Worm (Caenorhabditis elegans): Measurements from ENCODE around the gene F34H10.3.

F34H10.3 gene

DNA sequence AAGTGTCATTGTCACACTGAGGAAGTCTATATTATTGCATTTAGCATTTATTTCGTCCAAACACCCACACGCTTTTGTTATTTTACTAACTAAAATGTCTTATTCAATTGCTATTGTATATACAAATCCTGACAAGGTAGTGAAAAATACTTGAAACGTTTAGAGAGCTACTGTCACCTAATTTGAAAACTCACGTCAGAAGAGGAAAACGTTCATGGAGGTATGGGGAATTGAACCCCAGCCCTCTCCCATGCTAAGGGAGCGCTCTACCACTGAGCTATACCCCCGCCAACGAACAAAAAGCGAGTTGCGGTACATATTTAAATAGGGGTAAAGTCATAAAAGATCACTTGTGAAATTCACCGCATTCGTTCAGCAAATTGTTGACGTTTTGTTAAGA is 12.2 kb downstream of the F34H10.3 start (continued):
- TF ChIP-seq F52B5.7 (tag; optimal IDR thresholded peaks at IDR 0.05) (no peak), sea-2 (GFP tag; IDR thresholded peaks at IDR 0.05) (no peak), akir-1 (GFP tag; optimal IDR thresholded peaks at IDR 0.05) (peak; percentile 17), zfh-2 (GFP tag; conservative IDR thresholded peaks at IDR 0.05) (no peak), repo-1 (tag; optimal IDR thresholded peaks at IDR 0.05) (peak; percentile 40), chd-7 (tag; optimal IDR thresholded peaks at IDR 0.05) (no peak), hlh-26 (GFP tag; conservative IDR thresholded peaks at IDR 0.05) (0 out of 2 replicates have a peak, but pooled peaks have one; percentile 41), bed-1 (GFP tag; IDR thresholded peaks at IDR 0.05) (no peak), cebp-2 (GFP tag; IDR thresholded peaks at IDR 0.05) (0 out of 2 replicates have a peak, but pooled peaks have one; percentile 56), C06A6.2 (GFP tag; conservative IDR thresholded peaks at IDR 0.05) (no peak), lin-54 (GFP tag; optimal IDR thresholded peaks at IDR 0.05) (no peak)

DNA sequence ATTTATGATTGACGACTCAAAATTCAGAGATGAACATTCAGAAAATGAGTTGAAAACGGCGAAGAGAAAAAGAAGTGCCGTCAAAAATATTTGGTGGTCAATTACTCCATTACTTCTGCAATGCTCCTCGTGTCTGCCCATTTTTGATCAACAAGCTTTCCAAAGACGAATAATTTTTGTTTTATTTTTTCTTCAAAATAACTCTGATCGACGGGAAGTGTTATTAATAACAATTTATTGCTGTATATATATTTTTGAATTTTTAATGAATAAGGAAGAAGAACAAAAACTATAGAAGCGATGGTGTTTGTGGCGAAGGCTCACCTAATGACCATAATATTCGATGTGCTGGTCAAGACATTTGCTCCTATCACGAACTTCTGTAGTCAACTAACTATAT is 14.7 kb downstream of the F34H10.3 start, which contains the start of gene C11E4.8:
Gene C11E4.8, plus strand, starts transcription at position 301 of the 400 bp plus-strand sequence.
- no peak for TF ChIP-seq snpc-4 (GFP tag; optimal IDR thresholded peaks at IDR 0.05)
- TF ChIP-seq snpc-4 (tag; optimal IDR thresholded peaks at IDR 0.05), result no peak
- TF ChIP-seq ceh-58 (GFP tag; IDR thresholded peaks at IDR 0.05), result no peak
- TF ChIP-seq rcor-1 (GFP tag; IDR thresholded peaks at IDR 0.05), result no peak
- no peak for TF ChIP-seq ztf-22 (GFP tag; optimal IDR thresholded peaks at IDR 0.05)
- no peak for TF ChIP-seq nfyb-1 (GFP tag; IDR thresholded peaks at IDR 0.05)

DNA sequence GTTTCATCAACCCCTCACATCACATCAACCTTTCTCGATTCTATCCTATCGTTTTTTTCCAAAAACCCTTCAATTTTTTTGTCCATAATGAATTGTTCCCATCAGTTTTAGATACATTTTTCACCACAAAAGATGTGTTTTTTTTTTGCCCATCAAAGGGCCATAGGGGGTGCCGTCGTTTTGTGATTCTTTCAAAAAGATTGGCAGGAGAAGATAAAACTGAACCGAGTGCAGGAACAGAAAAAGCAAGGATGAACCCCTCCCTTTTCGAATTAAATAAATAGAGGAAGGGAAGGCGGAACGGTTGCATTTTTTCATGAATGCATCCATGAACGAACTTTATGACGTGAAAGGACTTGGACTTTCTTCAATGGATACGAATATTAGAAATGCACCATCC is 17.9 kb downstream of the F34H10.3 start, which contains the start of gene C11E4.7:
Gene C11E4.7, plus strand, starts transcription at position 301 of the 400 bp plus-strand sequence.
- TF ChIP-seq lsy-27 (tag; optimal IDR thresholded peaks at IDR 0.05; ENCODE audit: borderline replicate concordance, insufficient read depth) (no peak), dox-1 (GFP tag; IDR thresholded peaks at IDR 0.05) (no peak), F10E7.11 (tag; optimal IDR thresholded peaks at IDR 0.05) (no peak), snpc-3.4 (tag; optimal IDR thresholded peaks at IDR 0.05) (no peak), mes-4 (tag; optimal IDR thresholded peaks at IDR 0.05) (no peak), dpff-1 (tag; optimal IDR thresholded peaks at IDR 0.05) (no peak), tbx-9 (tag; optimal IDR thresholded peaks at IDR 0.05; ENCODE audit: borderline replicate concordance) (no peak), attf-6 (GFP tag; IDR thresholded peaks at IDR 0.05) (no peak), ztf-26 (tag; optimal IDR thresholded peaks at IDR 0.05) (peak; percentile 11), nfya-1 (tag; optimal IDR thresholded peaks at IDR 0.05; ENCODE audit: borderline replicate concordance, insufficient read depth) (no peak), Y95B8A.8 (GFP tag; IDR thresholded peaks at IDR 0.05) (no peak), cebp-2 (GFP tag; IDR thresholded peaks at IDR 0.05) (0 out of 2 replicates have a peak, but pooled peaks have one; percentile 33), lin-40 (tag; optimal IDR thresholded peaks at IDR 0.05) (peak; percentile 39), repo-1 (tag; optimal IDR thresholded peaks at IDR 0.05) (no peak), atf-7 (tag; optimal IDR thresholded peaks at IDR 0.05) (no peak)

DNA sequence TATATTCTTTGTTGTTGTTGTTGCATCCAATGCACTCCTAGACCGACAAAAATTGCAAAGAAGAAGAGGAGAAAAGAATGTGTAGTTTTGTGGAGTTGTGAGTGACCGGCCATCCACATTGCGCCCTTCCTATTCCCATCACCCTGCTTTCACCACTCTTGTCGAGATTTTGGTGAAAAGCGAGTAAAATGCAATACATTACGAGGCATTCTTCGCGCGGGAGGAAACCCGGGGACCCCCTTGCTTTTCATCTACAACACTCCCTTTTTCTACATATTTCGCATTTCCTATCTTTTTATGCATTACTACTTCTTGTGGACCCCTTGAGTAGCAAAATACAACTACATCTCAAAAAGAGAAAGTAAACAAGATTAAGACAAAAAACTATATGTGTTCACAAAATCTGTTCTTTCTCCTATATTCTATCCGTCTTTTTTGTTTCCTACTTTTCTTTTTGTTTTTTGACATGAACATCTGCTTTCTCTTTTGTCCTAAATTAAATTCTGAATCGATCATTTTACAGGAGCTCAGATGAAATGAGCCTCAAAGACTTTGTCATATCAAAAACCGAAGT is 24.7 kb downstream of the F34H10.3 start, which contains the start of gene C11E4.6:
Gene C11E4.6, plus strand, starts transcription at position 524 of the 574 bp plus-strand sequence.
- TF ChIP-seq F49E8.2 (tag; optimal IDR thresholded peaks at IDR 0.05; ENCODE audit: insufficient read depth) (no peak), let-607 (tag; optimal IDR thresholded peaks at IDR 0.05) (no peak), B0336.3 (GFP tag; IDR thresholded peaks at IDR 0.05) (no peak), ceh-40 (GFP tag; IDR thresholded peaks at IDR 0.05) (no peak), nhr-80 (tag; optimal IDR thresholded peaks at IDR 0.05) (no peak), nhr-120 (GFP tag; IDR thresholded peaks at IDR 0.05) (no peak), ztf-25 (GFP tag; IDR thresholded peaks at IDR 0.05) (no peak), lsy-27 (tag; optimal IDR thresholded peaks at IDR 0.05; ENCODE audit: borderline replicate concordance, insufficient read depth) (no peak), Y79H2A.3 (GFP tag; conservative IDR thresholded peaks at IDR 0.05) (no peak), tbp1 (GFP tag; optimal IDR thresholded peaks at IDR 0.05) (no peak), mcd-1 (GFP tag; IDR thresholded peaks at IDR 0.05) (no peak), tbx-9 (tag; optimal IDR thresholded peaks at IDR 0.05; ENCODE audit: borderline replicate concordance) (no peak), somi-1 (GFP tag; optimal IDR thresholded peaks at IDR 0.05) (no peak), atf-7 (tag; optimal IDR thresholded peaks at IDR 0.05) (no peak), snpc-1.3 (tag; optimal IDR thresholded peaks at IDR 0.05; ENCODE audit: insufficient read depth) (no peak), F57A8.1 (GFP tag; optimal IDR thresholded peaks at IDR 0.05) (no peak), dpff-1 (tag; optimal IDR thresholded peaks at IDR 0.05) (no peak)

Measured in whole organism, young adult.